Worm (Caenorhabditis elegans) whole organism, mixed stage, embryonic: ENCODE measurements around the gene pqn-96.

Source experiments
- drap-1 ChIP-seq: fragments of 200-800 bp; sonication (Bioruptor generic); optimal IDR thresholded peaks from 3 replicates; lab custom pipeline; 2018; ENCODE audit warnings: mild to moderate bottlenecking, missing genetic modification characterization, missing compliant biosample characterization
- lsy-2 ChIP-seq: fragments of 150-350 bp; optimal IDR thresholded peaks from 2 replicates; lab custom pipeline; 2014; ENCODE audit warnings: missing biosample characterization, missing genetic modification characterization
- nhr-237 ChIP-seq: fragments of 150-350 bp; optimal IDR thresholded peaks from 2 replicates; lab custom pipeline; 2014; ENCODE audit warnings: missing biosample characterization, missing genetic modification characterization
- snpc-4 ChIP-seq: fragments of 150-350 bp; optimal IDR thresholded peaks from 2 replicates; lab custom pipeline; 2014; ENCODE audit warnings: missing biosample characterization, missing genetic modification characterization
- unc-62 ChIP-seq: fragments of 150-350 bp; optimal IDR thresholded peaks from 2 replicates; lab custom pipeline; 2014; ENCODE audit warnings: missing biosample characterization, missing genetic modification reagents, missing genetic modification characterization
- ztf-11 ChIP-seq: fragments of 150-350 bp; optimal IDR thresholded peaks from 2 replicates; lab custom pipeline; 2014; ENCODE audit warnings: missing biosample characterization, missing genetic modification characterization

- TF ChIP-seq lsy-2 (tag; lab: Kevin White, UChicago) (no peak), snpc-4 (tag; lab: Kevin White, UChicago) (no peak), unc-62 (GFP tag; lab: Kevin White, UChicago) (no peak), nhr-237 (tag; lab: Kevin White, UChicago) (no peak), ztf-11 (tag; lab: Kevin White, UChicago) (no peak), drap-1 (GFP tag; lab: Kevin White, UChicago) (no peak)
Observed at ce11 chrIII:8417968-8418267, 21.3 kb downstream of the pqn-96 start, which contains the start of gene sor-1.
